Worm (Caenorhabditis elegans) whole organism, mixed stage, embryonic: ENCODE results near the gene lrx-1.

ENCODE experiments used
- elt-3 ChIP-seq: fragments of 150-350 bp; optimal IDR thresholded peaks from 2 replicates; lab custom pipeline; 2014; ENCODE audit warnings: missing biosample characterization, missing genetic modification characterization
- ham-2 ChIP-seq: fragments of 200-800 bp; sonication (Bioruptor generic); optimal IDR thresholded peaks from 2 replicates; lab custom pipeline; 2018; ENCODE audit warnings: mild to moderate bottlenecking, missing genetic modification characterization, missing compliant biosample characterization
- lin-13 ChIP-seq: fragments of 150-350 bp; optimal IDR thresholded peaks from 2 replicates; lab custom pipeline; 2014; ENCODE audit warnings: missing biosample characterization, missing genetic modification characterization
- lsy-2 ChIP-seq: fragments of 150-350 bp; optimal IDR thresholded peaks from 2 replicates; lab custom pipeline; 2014; ENCODE audit warnings: missing biosample characterization, missing genetic modification characterization
- mab-5 ChIP-seq: fragments of 150-350 bp; optimal IDR thresholded peaks from 2 replicates; lab custom pipeline; 2014; ENCODE audit warnings: missing biosample characterization, missing genetic modification characterization
- mep-1 ChIP-seq: fragments of 150-350 bp; optimal IDR thresholded peaks from 2 replicates; lab custom pipeline; 2017; ENCODE audit warnings: missing biosample characterization, missing genetic modification reagents, missing genetic modification characterization, inconsistent platforms
- nhr-2 ChIP-seq: fragments of 150-350 bp; optimal IDR thresholded peaks from 2 replicates; lab custom pipeline; 2014; ENCODE audit warnings: missing biosample characterization, missing genetic modification characterization
- nhr-76 ChIP-seq: sonication (generic microtip); optimal IDR thresholded peaks from 2 replicates; lab custom pipeline; 2017; ENCODE audit warnings: missing biosample characterization, missing genetic modification characterization
- snpc-4 ChIP-seq: fragments of 150-350 bp; optimal IDR thresholded peaks from 2 replicates; lab custom pipeline; 2014; ENCODE audit warnings: missing biosample characterization, missing genetic modification characterization
- unc-39 ChIP-seq: fragments of 150-350 bp; optimal IDR thresholded peaks from 2 replicates; lab custom pipeline; 2014; ENCODE audit warnings: missing biosample characterization, missing genetic modification characterization
- unc-62 ChIP-seq: fragments of 150-350 bp; optimal IDR thresholded peaks from 2 replicates; lab custom pipeline; 2014; ENCODE audit warnings: missing biosample characterization, missing genetic modification reagents, missing genetic modification characterization
- ztf-11 ChIP-seq: fragments of 150-350 bp; optimal IDR thresholded peaks from 2 replicates; lab custom pipeline; 2014; ENCODE audit warnings: missing biosample characterization, missing genetic modification characterization

DNA sequence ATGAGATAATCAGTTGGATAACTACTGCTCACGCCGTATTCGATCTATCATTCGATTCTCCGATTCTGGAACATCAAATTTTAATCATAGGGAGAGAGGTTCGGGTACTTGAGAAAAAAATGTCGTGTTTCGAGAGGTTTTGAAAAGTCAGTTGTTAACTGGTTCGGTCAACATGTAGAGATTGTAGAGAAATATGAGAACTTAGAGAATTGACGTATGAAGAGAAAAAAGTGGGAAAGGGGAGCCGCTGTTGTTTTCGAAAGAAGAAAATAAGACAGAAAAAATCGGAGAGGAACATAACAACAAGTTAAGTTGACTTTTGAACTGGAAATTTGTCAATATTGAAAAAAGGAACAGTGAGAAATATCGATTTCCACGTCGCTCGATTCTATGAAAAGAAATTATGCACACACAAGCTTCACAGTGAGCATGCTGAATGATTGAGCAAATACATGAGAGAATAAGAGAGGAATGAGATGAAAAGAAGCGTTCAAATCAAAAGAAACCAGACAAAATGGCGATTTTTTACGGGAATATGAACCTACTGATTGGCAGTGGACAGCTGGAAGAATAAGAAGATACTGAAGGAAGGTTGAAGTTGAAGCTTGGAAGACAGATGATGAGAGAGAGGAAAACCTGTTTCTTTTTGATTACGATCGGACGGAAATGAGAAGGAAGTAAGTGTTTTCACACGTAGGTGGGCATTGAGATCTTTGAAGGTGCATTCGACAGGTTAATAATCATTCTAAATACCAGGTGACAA lies 7.2 kb upstream of the lrx-1 start, which contains the start of the genes T04H1.13, slfl-5 and rad-50:
- TF ChIP-seq mep-1 (no peak), elt-3 (tag; lab: Kevin White, UChicago) (no peak), lin-13 (no peak), ham-2 (GFP tag; lab: Kevin White, UChicago) (no peak), unc-62 (no peak), snpc-4 (no peak), mab-5 (tag; lab: Kevin White, UChicago) (no peak), nhr-76 (tag; lab: Kevin White, UChicago) (no peak), unc-39 (tag; lab: Kevin White, UChicago) (no peak), nhr-2 (tag; lab: Kevin White, UChicago) (no peak), lsy-2 (tag; lab: Kevin White, UChicago) (no peak), ztf-11 (tag; lab: Kevin White, UChicago) (no peak)
